Fruit fly (Drosophila melanogaster): ENCODE measurements around the gene RPA2.

The RPA2 gene

DNA sequence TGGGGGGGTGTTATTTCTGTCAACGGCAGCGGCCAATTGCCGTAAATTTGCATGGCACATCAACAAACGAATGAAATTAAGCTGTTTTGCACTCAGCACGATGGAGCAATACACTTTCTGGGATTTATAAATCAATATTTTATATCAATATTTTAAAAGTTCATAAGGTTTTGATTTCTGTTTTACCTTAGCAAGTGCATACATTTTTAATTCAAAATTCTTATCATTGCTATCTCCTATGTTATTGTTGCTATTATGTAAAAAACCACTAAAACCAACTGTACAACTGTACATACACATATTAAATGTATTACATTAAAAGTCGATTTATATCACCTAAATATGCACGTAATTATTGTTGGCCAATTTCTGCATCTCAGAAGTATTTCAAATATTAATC is 14.8 kb upstream of the RPA2 start:
- TF ChIP-seq toe (GFP tag; optimal IDR thresholded peaks at IDR 0.05) (no peak), CG7045 (GFP tag; optimal IDR thresholded peaks at IDR 0.05) (no peak), Mnt (GFP tag; optimal IDR thresholded peaks at IDR 0.05) (no peak), CG14711 (tag; optimal IDR thresholded peaks at IDR 0.05) (no peak), bab1 (GFP tag; optimal IDR thresholded peaks at IDR 0.05) (no peak), CG33017 (tag; optimal IDR thresholded peaks at IDR 0.05) (no peak), Clk (GFP tag; optimal IDR thresholded peaks at IDR 0.05) (no peak), CG11617 (GFP tag; optimal IDR thresholded peaks at IDR 0.05) (no peak), CG12768 (GFP tag; optimal IDR thresholded peaks at IDR 0.05) (no peak), CG7101 (tag; optimal IDR thresholded peaks at IDR 0.05) (no peak), tj (GFP tag; optimal IDR thresholded peaks at IDR 0.05) (no peak), pad (GFP tag; optimal IDR thresholded peaks at IDR 0.05) (no peak), ovo (GFP tag; optimal IDR thresholded peaks at IDR 0.05) (no peak)

DNA sequence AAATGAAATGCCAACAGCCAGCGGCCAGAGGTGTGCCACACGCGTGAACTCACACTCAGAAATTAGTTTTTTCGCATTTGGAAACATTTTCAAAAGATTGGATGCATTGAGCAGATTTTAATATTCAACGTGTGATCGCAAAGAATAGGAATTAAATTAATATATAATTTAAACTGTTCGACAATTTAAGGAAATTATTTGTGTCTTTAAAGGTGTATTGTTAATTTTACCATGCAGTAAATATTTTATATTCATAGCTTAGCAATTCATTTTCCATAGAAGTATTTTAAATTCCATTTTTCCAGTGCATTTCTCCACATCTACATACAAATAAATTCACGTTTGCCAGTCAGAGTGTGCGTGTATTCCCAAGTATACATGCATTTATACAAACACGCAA is 13.7 kb upstream of the RPA2 start:
- TF ChIP-seq CG11617 (GFP tag; optimal IDR thresholded peaks at IDR 0.05) (no peak), CG12768 (GFP tag; optimal IDR thresholded peaks at IDR 0.05) (no peak), tj (GFP tag; optimal IDR thresholded peaks at IDR 0.05) (no peak), Crg-1 (GFP tag; optimal IDR thresholded peaks at IDR 0.05) (no peak), Mnt (GFP tag; optimal IDR thresholded peaks at IDR 0.05) (no peak), CG7101 (tag; optimal IDR thresholded peaks at IDR 0.05) (no peak), pad (GFP tag; optimal IDR thresholded peaks at IDR 0.05) (no peak), CG1620 (GFP tag; optimal IDR thresholded peaks at IDR 0.05) (no peak), Clk (GFP tag; optimal IDR thresholded peaks at IDR 0.05) (no peak), CG14711 (tag; optimal IDR thresholded peaks at IDR 0.05) (no peak)

DNA sequence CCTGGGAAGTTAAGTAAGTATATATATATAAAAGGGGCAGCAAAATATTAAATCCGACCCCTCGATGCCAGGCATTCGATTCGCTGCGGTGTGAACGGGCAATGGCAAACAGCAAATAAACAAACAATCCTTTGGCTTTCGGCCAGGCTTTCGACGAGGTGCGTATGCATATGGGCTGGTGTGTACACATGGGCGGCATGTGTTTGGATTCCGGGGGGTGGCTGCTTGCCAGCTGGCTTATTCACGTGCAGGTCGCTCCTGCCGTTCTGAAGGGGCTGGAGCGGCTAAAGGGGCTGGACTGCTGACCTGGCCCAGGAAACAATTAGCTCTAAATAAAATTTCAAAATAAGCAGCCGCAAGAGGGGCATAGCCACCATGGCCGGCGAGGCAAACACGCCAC is 11.4 kb upstream of the RPA2 start:
- no peak for TF ChIP-seq Hr96 (GFP tag; optimal IDR thresholded peaks at IDR 0.05)
- no peak for TF ChIP-seq CG11617 (GFP tag; optimal IDR thresholded peaks at IDR 0.05)
- no peak for TF ChIP-seq CG12768 (GFP tag; optimal IDR thresholded peaks at IDR 0.05)
- TF ChIP-seq toe (GFP tag; optimal IDR thresholded peaks at IDR 0.05) = no peak
- no peak for TF ChIP-seq CG7045 (GFP tag; optimal IDR thresholded peaks at IDR 0.05)
- no peak for TF ChIP-seq pad (GFP tag; optimal IDR thresholded peaks at IDR 0.05)

DNA sequence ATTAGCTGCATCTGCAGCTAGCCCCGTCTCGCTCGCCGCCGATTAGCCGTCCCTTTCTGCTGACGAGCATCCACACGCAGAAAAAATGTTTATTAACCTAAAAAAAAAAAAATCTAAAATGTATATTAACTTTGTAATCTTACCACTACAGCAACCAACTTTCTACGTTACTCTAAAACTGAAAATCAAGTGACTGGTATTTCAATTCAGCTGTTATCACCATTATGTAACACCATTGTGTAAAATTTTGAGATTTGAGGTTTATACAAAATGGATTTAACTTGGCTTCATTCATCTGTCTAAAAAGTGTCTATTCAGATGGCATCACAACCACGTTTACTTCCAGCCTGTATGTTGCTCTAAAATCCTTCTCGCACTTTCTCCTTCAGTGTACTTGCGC is 10.5 kb upstream of the RPA2 start:
- TF ChIP-seq kay (GFP tag; ENCODE audit: borderline replicate concordance) (no peak), toe (GFP tag; optimal IDR thresholded peaks at IDR 0.05) (no peak), Mnt (GFP tag; optimal IDR thresholded peaks at IDR 0.05) (no peak), ovo (GFP tag; optimal IDR thresholded peaks at IDR 0.05) (no peak), CG12768 (GFP tag; optimal IDR thresholded peaks at IDR 0.05) (no peak), tj (GFP tag; optimal IDR thresholded peaks at IDR 0.05) (no peak), cic (GFP tag; optimal IDR thresholded peaks at IDR 0.05) (no peak), CG1620 (GFP tag; optimal IDR thresholded peaks at IDR 0.05) (no peak)

DNA sequence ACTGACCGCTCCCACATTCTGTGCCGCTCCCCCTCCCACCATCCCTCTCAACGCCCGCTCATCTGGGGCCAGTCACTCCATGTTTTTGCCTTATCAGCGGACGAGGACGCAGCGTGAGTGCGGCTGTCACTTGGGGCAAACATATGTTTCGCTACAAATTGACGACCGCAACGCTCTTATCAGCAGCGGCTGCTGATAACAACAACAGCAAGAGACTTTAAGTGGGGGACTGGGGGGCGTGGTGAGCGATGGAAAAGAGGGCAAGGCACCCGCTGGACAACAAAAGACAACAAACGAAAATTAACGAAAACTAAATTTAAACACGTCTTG is 10.1 kb upstream of the RPA2 start:
- TF ChIP-seq CG1620 (GFP tag; optimal IDR thresholded peaks at IDR 0.05) = no peak
- no peak for TF ChIP-seq pad (GFP tag; optimal IDR thresholded peaks at IDR 0.05)
- no peak for TF ChIP-seq CG14711 (tag; optimal IDR thresholded peaks at IDR 0.05)
- no peak for TF ChIP-seq CG5204 (GFP tag; optimal IDR thresholded peaks at IDR 0.05)

DNA sequence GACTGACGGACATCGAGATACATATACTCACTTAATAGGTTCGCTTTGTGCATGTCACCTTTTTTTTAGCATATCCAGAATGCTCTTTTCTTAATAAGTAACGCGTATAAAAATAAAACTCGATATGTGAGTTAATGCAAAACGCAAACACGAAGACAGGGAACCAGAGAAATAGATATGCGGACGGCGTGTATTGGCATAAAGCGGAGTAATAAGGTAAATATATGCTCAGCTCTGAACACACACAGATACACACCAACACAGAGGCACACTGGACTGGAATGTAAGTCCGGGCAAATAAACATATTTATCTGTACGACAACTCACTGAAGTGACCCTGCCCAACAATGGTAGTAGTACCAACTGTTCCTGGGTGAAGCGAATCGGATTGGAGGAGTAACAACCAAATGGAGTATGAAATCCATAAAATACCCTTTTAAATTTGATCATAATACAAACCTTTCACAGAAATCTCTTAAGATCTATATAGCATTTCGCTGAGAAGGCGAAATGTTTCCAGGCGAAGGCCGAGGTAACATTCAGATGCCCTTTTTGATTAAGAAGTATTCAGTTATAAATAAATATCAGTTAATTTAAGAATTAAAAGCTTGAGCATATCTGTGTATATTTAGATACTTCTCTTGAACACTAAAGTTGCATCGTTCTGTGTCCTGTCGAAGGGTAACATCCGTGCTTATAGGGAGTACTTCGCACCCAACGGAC is 9.6 kb upstream of the RPA2 start:
- no peak for TF ChIP-seq bab1 (GFP tag; optimal IDR thresholded peaks at IDR 0.05)
- TF ChIP-seq Clk (GFP tag; optimal IDR thresholded peaks at IDR 0.05) = no peak
- TF ChIP-seq cic (GFP tag; optimal IDR thresholded peaks at IDR 0.05) = no peak
- no peak for TF ChIP-seq CG11617 (GFP tag; optimal IDR thresholded peaks at IDR 0.05)
- no peak for TF ChIP-seq CG7101 (tag; optimal IDR thresholded peaks at IDR 0.05)
- TF ChIP-seq CG12768 (GFP tag; optimal IDR thresholded peaks at IDR 0.05) = no peak
- TF ChIP-seq CG5204 (GFP tag; optimal IDR thresholded peaks at IDR 0.05) = no peak
- no peak for TF ChIP-seq Crg-1 (GFP tag; optimal IDR thresholded peaks at IDR 0.05)
- no peak for TF ChIP-seq CG1620 (GFP tag; optimal IDR thresholded peaks at IDR 0.05)
- TF ChIP-seq cnc (optimal IDR thresholded peaks at IDR 0.05) = no peak
- no peak for TF ChIP-seq kay (GFP tag; ENCODE audit: borderline replicate concordance)
- TF ChIP-seq CG14711 (tag; optimal IDR thresholded peaks at IDR 0.05) = no peak
- no peak for TF ChIP-seq ovo (GFP tag; optimal IDR thresholded peaks at IDR 0.05)
- TF ChIP-seq toe (GFP tag; optimal IDR thresholded peaks at IDR 0.05) = no peak
- TF ChIP-seq Mnt (GFP tag; optimal IDR thresholded peaks at IDR 0.05) = no peak
- no peak for TF ChIP-seq Hr96 (GFP tag; optimal IDR thresholded peaks at IDR 0.05)
- no peak for TF ChIP-seq CG33017 (tag; optimal IDR thresholded peaks at IDR 0.05)
- no peak for TF ChIP-seq pad (GFP tag; optimal IDR thresholded peaks at IDR 0.05)

DNA sequence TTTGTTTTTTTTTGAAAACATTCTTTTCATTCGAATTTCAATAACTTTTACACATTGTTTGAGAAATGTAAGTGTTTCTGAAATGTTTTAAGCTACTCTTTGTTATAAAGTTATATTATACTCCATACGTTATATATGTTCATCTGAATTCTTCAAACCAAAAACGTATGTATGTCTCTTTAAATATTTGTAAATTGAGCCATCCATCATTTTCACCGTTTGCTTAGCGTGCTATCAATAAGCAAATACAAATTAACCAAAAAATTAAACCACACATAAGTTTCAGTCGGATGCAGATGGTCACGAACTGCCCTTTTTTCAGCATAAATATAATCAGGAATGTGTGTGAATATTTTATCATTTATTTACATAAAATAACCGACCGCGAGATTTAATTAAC is 8.7 kb upstream of the RPA2 start:
- TF ChIP-seq Mnt (GFP tag; optimal IDR thresholded peaks at IDR 0.05) = no peak
- no peak for TF ChIP-seq CG11617 (GFP tag; optimal IDR thresholded peaks at IDR 0.05)

DNA sequence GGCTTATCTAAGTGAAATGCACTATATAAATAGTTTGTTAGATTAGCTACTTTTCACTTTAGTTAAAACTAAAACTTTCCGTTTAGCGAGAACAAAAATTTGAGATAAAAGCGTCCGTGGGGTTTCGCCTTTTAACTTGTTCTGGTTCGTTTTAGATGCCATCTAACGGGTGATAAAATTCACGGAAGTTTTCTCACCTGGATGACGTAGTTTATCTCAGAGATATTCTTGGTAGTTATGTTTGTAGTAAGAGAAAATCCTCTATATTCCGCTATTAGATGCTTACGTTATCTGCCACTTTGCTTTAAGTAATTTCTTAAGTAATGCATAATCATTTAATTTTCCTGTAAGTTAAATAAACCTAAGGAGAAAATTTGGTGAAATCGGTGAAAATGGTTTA is 8.1 kb upstream of the RPA2 start, which contains the start of gene CG9270:
Gene CG9270 (minus strand): TSS at position 101 of the 400 bp plus-strand sequence.
- no peak for TF ChIP-seq CG5204 (GFP tag; optimal IDR thresholded peaks at IDR 0.05)
- TF ChIP-seq CG7045 (GFP tag; optimal IDR thresholded peaks at IDR 0.05) = no peak
- TF ChIP-seq Mnt (GFP tag; optimal IDR thresholded peaks at IDR 0.05) = no peak
- TF ChIP-seq toe (GFP tag; optimal IDR thresholded peaks at IDR 0.05) = no peak
- no peak for TF ChIP-seq pad (GFP tag; optimal IDR thresholded peaks at IDR 0.05)
- TF ChIP-seq cic (GFP tag; optimal IDR thresholded peaks at IDR 0.05) = no peak
- TF ChIP-seq bab1 (GFP tag; optimal IDR thresholded peaks at IDR 0.05) = no peak
- no peak for TF ChIP-seq CG14711 (tag; optimal IDR thresholded peaks at IDR 0.05)
- no peak for TF ChIP-seq tj (GFP tag; optimal IDR thresholded peaks at IDR 0.05)
- TF ChIP-seq kay (GFP tag; ENCODE audit: borderline replicate concordance) = no peak
